Fruit fly (Drosophila melanogaster): ENCODE measurements around the gene PGAP5.

Gene PGAP5

DNA sequence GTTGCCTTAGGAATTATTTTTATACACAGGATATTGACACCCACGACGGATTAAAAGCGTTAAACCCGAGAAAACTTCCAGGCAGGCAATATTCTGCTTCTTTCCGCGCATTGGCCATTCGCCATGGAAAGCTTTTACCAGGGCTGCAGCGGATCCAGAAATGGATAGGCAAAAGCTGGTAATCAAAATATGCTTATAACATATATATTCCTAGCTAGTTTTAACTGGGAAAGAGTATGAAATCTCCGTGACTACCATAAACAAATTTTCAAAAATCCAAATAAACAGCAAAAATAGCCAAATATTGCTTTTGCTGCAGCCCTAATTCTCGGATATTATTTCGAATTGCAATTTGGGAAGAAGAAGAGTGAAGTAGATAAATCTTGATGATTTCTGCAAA is 39.2 kb upstream of the PGAP5 start, which contains the start of the genes PAPLA1 and Rbsn-5 (continued):
- no peak for TF ChIP-seq pan (optimal IDR thresholded peaks at IDR 0.05)
- peak in 1 of 2 experiments; percentile 95 for TF ChIP-seq pan (GFP tag; optimal IDR thresholded peaks at IDR 0.05 in 1 of 2, IDR thresholded peaks at IDR 0.05 in 1 of 2)
- TF ChIP-seq MESR4 (GFP tag; optimal IDR thresholded peaks at IDR 0.05), result peak; percentile 59
- TF ChIP-seq CG1647 (GFP tag; optimal IDR thresholded peaks at IDR 0.05), result peak; percentile 95
- peak; percentile 92 for TF ChIP-seq H15 (GFP tag; IDR thresholded peaks at IDR 0.05)
- peak; percentile 95 for TF ChIP-seq CG9932 (GFP tag; IDR thresholded peaks at IDR 0.05)
- peak; percentile 66 for TF ChIP-seq Poxn (GFP tag; IDR thresholded peaks at IDR 0.05)
- TF ChIP-seq HLH4C (GFP tag; IDR thresholded peaks at IDR 0.05; ENCODE audit: partially characterized antibody), result no peak
- peak; percentile 72 for TF ChIP-seq CG30020 (tag; optimal IDR thresholded peaks at IDR 0.05)
- peak; percentile 69 for TF ChIP-seq CG10431 (GFP tag; optimal IDR thresholded peaks at IDR 0.05)
- TF ChIP-seq luna (GFP tag; optimal IDR thresholded peaks at IDR 0.05), result peak; percentile 94
- peak; percentile 85 for TF ChIP-seq stc (GFP tag; IDR thresholded peaks at IDR 0.05)
- peak; percentile 95 for TF ChIP-seq Sox102F (GFP tag; optimal IDR thresholded peaks at IDR 0.05)
- TF ChIP-seq Asciz (GFP tag; optimal IDR thresholded peaks at IDR 0.05), result peak; percentile 75
- peak; percentile 90 for TF ChIP-seq ara (GFP tag; IDR thresholded peaks at IDR 0.05)
- TF ChIP-seq so (GFP tag; IDR thresholded peaks at IDR 0.05), result peak; percentile 88
- no peak for TF ChIP-seq pita (GFP tag; optimal IDR thresholded peaks at IDR 0.05)
- TF ChIP-seq Dad (GFP tag; optimal IDR thresholded peaks at IDR 0.05), result peak; percentile 94
- TF ChIP-seq Dip2 (GFP tag; IDR thresholded peaks at IDR 0.05), result no peak
- TF ChIP-seq ab (GFP tag; optimal IDR thresholded peaks at IDR 0.05), result peak; percentile 93
- TF ChIP-seq CG13894 (tag; optimal IDR thresholded peaks at IDR 0.05), result peak; percentile 94
- TF ChIP-seq cg (GFP tag; optimal IDR thresholded peaks at IDR 0.05), result no peak
- peak; percentile 89 for TF ChIP-seq sima (GFP tag; optimal IDR thresholded peaks at IDR 0.05)
- peak; percentile 84 for TF ChIP-seq CG10267 (tag; optimal IDR thresholded peaks at IDR 0.05)
- TF ChIP-seq Xrp1 (GFP tag; IDR thresholded peaks at IDR 0.05), result peak; percentile 93
- TF ChIP-seq MTF-1 (GFP tag; optimal IDR thresholded peaks at IDR 0.05; ENCODE audit: borderline replicate concordance), result peak; percentile 79
- TF ChIP-seq CG12104 (GFP tag; optimal IDR thresholded peaks at IDR 0.05), result peak; percentile 90
- peak; percentile 95 for TF ChIP-seq Fer3 (tag; optimal IDR thresholded peaks at IDR 0.05)
- TF ChIP-seq esg (GFP tag; conservative IDR thresholded peaks at IDR 0.05), result peak; percentile 93
- TF ChIP-seq CG7963 (GFP tag; IDR thresholded peaks at IDR 0.05; ENCODE audit: partially characterized antibody), result no peak
- no peak for TF ChIP-seq cad (GFP tag; optimal IDR thresholded peaks at IDR 0.05)
- peak; percentile 96 for TF ChIP-seq CG14441 (GFP tag; IDR thresholded peaks at IDR 0.05)
- peak; percentile 83 for TF ChIP-seq grn (GFP tag; optimal IDR thresholded peaks at IDR 0.05)
- peak; percentile 31 for TF ChIP-seq CG9797 (GFP tag; optimal IDR thresholded peaks at IDR 0.05)
- peak; percentile 93 for TF ChIP-seq CG16863 (GFP tag; optimal IDR thresholded peaks at IDR 0.05)
- peak; percentile 95 for TF ChIP-seq vvl (GFP tag; IDR thresholded peaks at IDR 0.05)
- peak; percentile 77 for TF ChIP-seq CG6854 (GFP tag; optimal IDR thresholded peaks at IDR 0.05)
- TF ChIP-seq CG4360 (GFP tag; IDR thresholded peaks at IDR 0.05), result peak; percentile 52; the same call in 1 of the 2 replicates
- TF ChIP-seq CG7745 (tag; optimal IDR thresholded peaks at IDR 0.05), result no peak
- no peak for TF ChIP-seq HLHmδ (GFP tag; optimal IDR thresholded peaks at IDR 0.05)
- TF ChIP-seq CoRest (tag; optimal IDR thresholded peaks at IDR 0.05), result peak; percentile 95
- peak; percentile 95 for TF ChIP-seq kay (GFP tag; optimal IDR thresholded peaks at IDR 0.05)
- TF ChIP-seq CG15011 (GFP tag; optimal IDR thresholded peaks at IDR 0.05), result peak; percentile 81
- peak; percentile 87 for TF ChIP-seq CG11695 (GFP tag; IDR thresholded peaks at IDR 0.05)
- peak; percentile 98 for TF ChIP-seq lilli (GFP tag; optimal IDR thresholded peaks at IDR 0.05)
- peak; percentile 68; the same call in 1 of the 2 replicates for TF ChIP-seq aop (GFP tag; IDR thresholded peaks at IDR 0.05)
- peak; percentile 96 for TF ChIP-seq Abd-B (GFP tag; optimal IDR thresholded peaks at IDR 0.05)
- peak; percentile 89 for TF ChIP-seq CG31224 (GFP tag; IDR thresholded peaks at IDR 0.05)
- TF ChIP-seq CG9609 (GFP tag; optimal IDR thresholded peaks at IDR 0.05), result peak; percentile 96
- TF ChIP-seq crp (GFP tag; optimal IDR thresholded peaks at IDR 0.05), result peak; percentile 24 to 78
- TF ChIP-seq bowl (GFP tag; IDR thresholded peaks at IDR 0.05), result peak; percentile 69
